Worm (Caenorhabditis elegans): Measurements from ENCODE around the gene F40G9.15.

F40G9.15 gene

DNA sequence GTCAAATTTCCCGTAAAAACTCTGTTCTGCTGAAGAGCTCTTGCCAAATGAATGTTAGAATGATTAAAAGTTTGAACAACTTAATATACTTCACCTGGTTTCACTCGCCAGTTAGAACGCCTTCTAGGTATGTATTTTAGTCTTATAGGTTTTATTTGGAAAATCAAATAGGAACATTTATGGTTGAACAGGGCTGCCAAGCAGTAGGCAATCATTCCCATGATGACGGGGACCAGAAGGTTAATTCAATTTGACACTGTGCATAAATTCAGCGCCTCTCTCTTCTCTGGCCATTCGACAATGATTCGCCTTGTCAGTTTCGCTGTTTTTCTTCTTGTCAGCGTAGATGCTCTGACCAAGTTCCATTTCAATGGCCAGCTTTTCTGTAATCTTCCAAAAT, at the start of gene F40G9.15:
Gene F40G9.15, plus strand, starts transcription at position 301 of the 400 bp plus-strand sequence.
- TF ChIP-seq elt-1 (tag; optimal IDR thresholded peaks at IDR 0.05) (no peak), lin-11 (tag; optimal IDR thresholded peaks at IDR 0.05) (no peak), skn-1 (tag; optimal IDR thresholded peaks at IDR 0.05) (no peak), lsy-2 (tag; optimal IDR thresholded peaks at IDR 0.05) (no peak), sma-3 (GFP tag; optimal IDR thresholded peaks at IDR 0.05) (no peak), unc-39 (tag; optimal IDR thresholded peaks at IDR 0.05) (no peak), nhr-25 (tag; optimal IDR thresholded peaks at IDR 0.05) (no peak), aly-2 (tag; optimal IDR thresholded peaks at IDR 0.05) (no peak), peb-1 (tag; optimal IDR thresholded peaks at IDR 0.05) (no peak), nhr-12 (tag; optimal IDR thresholded peaks at IDR 0.05) (no peak), alr-1 (tag; optimal IDR thresholded peaks at IDR 0.05) (no peak), ztf-11 (tag; optimal IDR thresholded peaks at IDR 0.05) (no peak), ceh-16 (tag; optimal IDR thresholded peaks at IDR 0.05) (no peak), nhr-77 (tag; optimal IDR thresholded peaks at IDR 0.05) (no peak), ztf-1 (GFP tag; conservative IDR thresholded peaks at IDR 0.05) (no peak), zag-1 (tag; optimal IDR thresholded peaks at IDR 0.05) (no peak), ama-1 (optimal IDR thresholded peaks at IDR 0.05) (no peak), mdl-1 (tag; optimal IDR thresholded peaks at IDR 0.05) (no peak)

DNA sequence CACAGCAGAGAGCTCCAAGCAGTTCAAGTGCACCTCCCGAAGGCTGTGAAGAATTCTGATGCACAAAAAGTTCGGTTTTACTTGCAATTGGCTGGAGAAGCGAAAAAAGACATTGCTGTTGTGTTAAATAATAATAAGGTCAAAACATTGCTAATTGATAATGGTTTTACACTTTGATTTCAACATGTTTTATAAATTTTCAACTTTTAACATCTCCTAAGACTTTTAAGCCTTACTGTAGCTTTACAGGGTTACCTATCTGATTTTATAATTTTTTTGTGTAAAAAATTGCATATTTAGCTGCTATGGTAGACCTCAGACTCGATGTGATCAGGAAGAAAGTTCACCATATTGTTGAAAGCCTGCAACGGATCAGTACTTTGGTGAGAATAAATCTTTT, 48.0 kb upstream of the F40G9.15 start, which contains the start of gene pals-25:
Gene pals-25, plus strand, starts transcription at position 301 of the 400 bp plus-strand sequence.
- TF ChIP-seq C34F6.9 (tag; optimal IDR thresholded peaks at IDR 0.05), result no peak

DNA sequence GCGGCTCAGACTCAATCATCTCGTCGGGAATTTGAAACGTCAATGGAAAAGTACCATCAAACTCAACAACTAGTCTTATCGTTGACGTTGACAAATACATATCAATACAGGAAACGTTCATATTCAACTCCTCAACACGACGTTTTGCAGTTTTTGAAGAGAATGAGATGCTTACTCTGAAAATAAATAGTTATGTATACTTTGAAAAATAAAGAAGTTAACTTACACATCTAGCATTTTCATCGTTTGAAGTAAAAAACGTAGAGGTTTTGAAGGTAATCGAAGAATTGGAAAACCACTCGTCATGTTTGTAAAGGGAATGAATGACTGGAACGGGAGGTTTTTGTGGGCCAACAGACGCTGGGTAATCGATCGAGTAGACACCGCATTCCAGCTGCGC, 41.3 kb upstream of the F40G9.15 start, which contains the start of gene fbxb-81:
Gene fbxb-81, minus strand, starts transcription at position 314 of the 400 bp plus-strand sequence.
- TF ChIP-seq sma-3 (GFP tag; optimal IDR thresholded peaks at IDR 0.05), result no peak
- no peak for TF ChIP-seq elt-1 (tag; optimal IDR thresholded peaks at IDR 0.05)
- TF ChIP-seq nhr-10 (tag; optimal IDR thresholded peaks at IDR 0.05), result no peak

DNA sequence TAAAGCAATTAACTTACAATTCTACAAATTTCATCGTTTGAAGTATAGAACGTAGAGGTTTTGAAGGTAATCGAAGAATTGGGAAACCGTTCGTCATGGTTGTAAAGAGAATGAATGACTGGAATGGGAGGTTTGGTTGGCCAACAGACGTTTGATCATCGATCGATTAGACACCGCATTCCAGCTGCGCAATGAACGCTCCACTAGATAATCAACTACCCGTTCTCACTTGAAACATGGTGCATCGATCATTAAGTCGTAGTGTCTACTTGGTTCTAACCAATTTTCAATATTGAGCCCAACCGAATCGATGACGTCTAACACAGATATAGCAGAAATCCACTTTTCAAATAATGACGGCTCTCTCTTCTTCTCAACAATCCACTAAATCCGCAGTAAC, 39.1 kb upstream of the F40G9.15 start, which contains the start of gene fbxb-82:
Gene fbxb-82, minus strand, starts transcription at position 101 of the 400 bp plus-strand sequence.
- no peak for TF ChIP-seq lin-39 (tag; optimal IDR thresholded peaks at IDR 0.05)
- no peak for TF ChIP-seq ztf-1 (GFP tag; conservative IDR thresholded peaks at IDR 0.05)
- no peak for TF ChIP-seq peb-1 (tag; optimal IDR thresholded peaks at IDR 0.05)
- TF ChIP-seq ztf-4 (tag; optimal IDR thresholded peaks at IDR 0.05), result no peak
- TF ChIP-seq unc-39 (tag; optimal IDR thresholded peaks at IDR 0.05), result no peak
- TF ChIP-seq C34F6.9 (tag; optimal IDR thresholded peaks at IDR 0.05), result no peak
- TF ChIP-seq lsy-2 (tag; optimal IDR thresholded peaks at IDR 0.05), result no peak
- TF ChIP-seq ZK546.5 (tag; optimal IDR thresholded peaks at IDR 0.05), result no peak
- TF ChIP-seq egl-27 (tag; optimal IDR thresholded peaks at IDR 0.05), result no peak
- TF ChIP-seq ama-1 (optimal IDR thresholded peaks at IDR 0.05), result no peak
- no peak for TF ChIP-seq sma-3 (GFP tag; optimal IDR thresholded peaks at IDR 0.05)

DNA sequence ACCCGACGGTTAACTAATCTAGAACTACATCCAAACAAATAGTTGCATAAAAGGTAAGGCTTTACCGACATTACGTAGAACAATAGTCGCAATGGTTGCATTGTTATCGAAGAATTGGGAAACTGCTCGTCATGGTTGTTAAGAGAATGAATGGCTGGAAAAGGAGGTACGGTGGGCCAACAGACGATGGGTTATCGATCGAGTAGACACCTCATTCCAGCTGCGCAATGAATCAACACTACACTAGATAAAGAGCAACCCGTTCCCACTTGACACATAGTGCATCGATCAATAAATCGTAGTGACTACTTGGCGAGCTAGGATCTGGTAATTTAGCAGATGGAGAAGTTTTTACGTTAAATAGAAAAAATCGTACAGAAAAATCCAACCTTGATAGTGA, 37.1 kb upstream of the F40G9.15 start, which contains the start of the genes T17A3.12 and fbxb-83:
Gene T17A3.12, minus strand, starts transcription at position 101 of the 400 bp plus-strand sequence.
Gene fbxb-83, minus strand, starts transcription at position 134 of the 400 bp plus-strand sequence.
- no peak for TF ChIP-seq mbf-1 (tag; optimal IDR thresholded peaks at IDR 0.05)
- TF ChIP-seq peb-1 (tag; optimal IDR thresholded peaks at IDR 0.05), result no peak
- no peak for TF ChIP-seq mdl-1 (tag; optimal IDR thresholded peaks at IDR 0.05)
- no peak for TF ChIP-seq F13H6.1 (tag; optimal IDR thresholded peaks at IDR 0.05)

DNA sequence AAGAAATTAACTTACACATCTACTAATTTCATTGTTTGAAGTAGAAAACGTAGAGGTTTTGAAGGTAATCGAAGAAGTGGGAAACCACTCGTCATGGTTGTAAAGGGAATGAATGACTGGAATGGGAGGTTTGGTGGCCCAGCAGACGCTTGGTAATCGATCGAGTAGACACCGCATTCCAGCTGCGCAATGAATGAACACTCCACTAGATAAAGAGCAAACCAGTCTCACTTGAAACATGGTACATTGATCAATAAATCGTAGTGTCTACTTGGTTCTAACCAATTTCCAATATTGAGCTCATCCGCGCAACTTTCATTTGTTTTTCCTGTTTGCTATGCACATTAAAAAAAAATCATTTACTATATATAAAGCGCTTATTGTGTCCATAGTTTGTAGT, 35.8 kb upstream of the F40G9.15 start, which contains the start of gene fbxb-84:
Gene fbxb-84, minus strand, starts transcription at position 101 of the 400 bp plus-strand sequence.
- TF ChIP-seq mdl-1 (tag; optimal IDR thresholded peaks at IDR 0.05), result no peak

DNA sequence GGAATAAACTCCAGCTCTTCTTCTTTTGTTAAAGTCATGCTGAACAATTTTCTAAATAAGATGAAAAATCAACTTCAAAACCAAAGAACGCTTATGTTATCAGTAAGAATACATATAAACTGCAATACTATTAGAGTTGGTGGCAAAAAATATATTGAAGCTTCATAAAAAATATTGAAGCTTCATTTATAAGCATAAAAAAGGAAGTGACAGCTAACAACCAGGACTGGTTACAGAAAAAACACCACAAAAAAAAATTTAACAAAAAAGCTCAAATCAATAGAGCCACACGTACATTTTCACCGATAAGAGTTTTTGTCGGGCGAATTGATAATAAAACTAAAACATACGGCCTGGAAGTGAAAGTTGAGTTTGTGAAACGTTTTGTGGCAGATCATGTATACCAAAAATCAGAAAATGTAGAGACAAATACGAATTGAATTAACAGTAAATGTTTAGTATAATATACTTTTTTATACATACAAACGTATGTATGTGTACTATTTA, 34.6 kb upstream of the F40G9.15 start, which contains the start of gene sqst-5:
Gene sqst-5, minus strand, starts transcription at position 51 of the 507 bp plus-strand sequence.
- TF ChIP-seq fos-1 (tag; optimal IDR thresholded peaks at IDR 0.05), result peak; percentile 65
- TF ChIP-seq gmeb-1 (tag; optimal IDR thresholded peaks at IDR 0.05), result peak; percentile 4
- TF ChIP-seq R02D3.7 (tag; optimal IDR thresholded peaks at IDR 0.05), result no peak

Data from whole organism, L2 larva.